Fruit fly (Drosophila melanogaster): ENCODE data around the gene hmw.

DNA sequence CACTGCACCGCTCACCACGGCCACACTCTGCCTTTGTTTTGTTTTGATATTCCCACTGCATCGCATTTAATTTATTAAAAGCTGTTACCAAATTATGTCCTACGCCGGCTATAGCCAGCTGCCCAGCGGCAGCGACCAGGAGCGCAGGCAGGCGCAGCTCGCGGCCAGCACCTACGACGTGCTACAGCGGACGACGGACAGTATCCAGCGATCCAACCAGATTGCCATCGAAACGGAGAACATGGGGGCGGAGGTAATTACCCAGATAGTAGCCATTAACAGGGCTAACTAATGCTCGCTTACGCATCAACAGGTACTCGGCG lies 37.9 kb downstream of the hmw start:
- TF ChIP-seq Hr83 (GFP tag; optimal IDR thresholded peaks at IDR 0.05; ENCODE audit: poor library complexity, severe bottlenecking) (no peak), pan (optimal IDR thresholded peaks at IDR 0.05) (no peak)

Measured in whole organism, wandering third instar larva.